Worm (Caenorhabditis elegans) whole organism, late embryonic: ENCODE results near the gene hpo-26.

Experiments
- C08G9.2 ChIP-seq: sonication (generic microtip); optimal IDR thresholded peaks from 2 replicates; lab custom pipeline; 2016; ENCODE audit warnings: mild to moderate bottlenecking, missing genetic modification characterization, moderate library complexity, missing compliant biosample characterization
- C38D4.7 ChIP-seq: fragments of 200-800 bp; sonication (Bioruptor generic); optimal IDR thresholded peaks from 2 replicates; lab custom pipeline; 2018; ENCODE audit warnings: mild to moderate bottlenecking, missing genetic modification characterization, moderate library complexity, missing compliant biosample characterization
- F13H6.1 ChIP-seq: sonication (generic microtip); optimal IDR thresholded peaks from 2 replicates; lab custom pipeline; 2016; ENCODE audit warnings: missing genetic modification characterization, missing compliant biosample characterization
- K02D7.2 ChIP-seq: sonication (generic microtip); optimal IDR thresholded peaks from 2 replicates; lab custom pipeline; 2017; ENCODE audit warnings: mild to moderate bottlenecking, missing genetic modification characterization, missing compliant biosample characterization
- K09A11.1 ChIP-seq: sonication (generic microtip); optimal IDR thresholded peaks from 2 replicates; lab custom pipeline; 2017; ENCODE audit warnings: antibody characterized with exemption, mild to moderate bottlenecking, missing genetic modification characterization, missing compliant biosample characterization; ENCODE audit not compliant: insufficient read depth
- T23F11.4 ChIP-seq: fragments of 200-800 bp; sonication (Bioruptor generic); optimal IDR thresholded peaks from 2 replicates; lab custom pipeline; 2018; ENCODE audit warnings: mild to moderate bottlenecking, missing genetic modification characterization, missing compliant biosample characterization
- Y22D7AL.16 ChIP-seq: sonication (generic microtip); optimal IDR thresholded peaks from 2 replicates; lab custom pipeline; 2016; ENCODE audit warnings: missing genetic modification characterization, missing compliant biosample characterization
- ahr-1 ChIP-seq: sonication (generic microtip); optimal IDR thresholded peaks from 2 replicates; lab custom pipeline; 2016; ENCODE audit warnings: missing genetic modification characterization, missing compliant biosample characterization
- ama-1 ChIP-seq: fragments of 150-350 bp; optimal IDR thresholded peaks from 2 replicates; lab custom pipeline; 2014
- ceh-18 ChIP-seq: sonication (generic microtip); optimal IDR thresholded peaks from 2 replicates; lab custom pipeline; 2016; ENCODE audit warnings: missing genetic modification characterization, missing compliant biosample characterization
- ceh-2 ChIP-seq: sonication (generic microtip); optimal IDR thresholded peaks from 2 replicates; lab custom pipeline; 2016; ENCODE audit warnings: missing genotype, missing genetic modification characterization, missing compliant biosample characterization
- ceh-22 ChIP-seq: sonication (generic microtip); optimal IDR thresholded peaks from 2 replicates; lab custom pipeline; 2017; ENCODE audit warnings: missing biosample characterization, missing genetic modification characterization
- ceh-24 ChIP-seq: sonication (generic microtip); optimal IDR thresholded peaks from 2 replicates; lab custom pipeline; 2016; ENCODE audit warnings: mild to moderate bottlenecking, missing genetic modification characterization, missing compliant biosample characterization
- ceh-31 ChIP-seq: sonication (generic microtip); optimal IDR thresholded peaks from 2 replicates; lab custom pipeline; 2016; ENCODE audit warnings: missing genetic modification characterization, missing compliant biosample characterization
- ceh-34 ChIP-seq: sonication (generic microtip); optimal IDR thresholded peaks from 2 replicates; lab custom pipeline; 2016; ENCODE audit warnings: mild to moderate bottlenecking, missing genetic modification characterization, missing compliant biosample characterization
- ceh-45 ChIP-seq: fragments of 200-800 bp; sonication (Bioruptor generic); IDR thresholded peaks from 2 replicates; pipeline ENCODE4 v1.3.6; 2022; ENCODE audit warnings: missing genetic modification reagents, missing genetic modification characterization, missing compliant biosample characterization
- ceh-48 ChIP-seq: sonication (generic microtip); optimal IDR thresholded peaks from 2 replicates; lab custom pipeline; 2016; ENCODE audit warnings: missing genetic modification characterization, inconsistent platforms, missing compliant biosample characterization
- ceh-9 ChIP-seq: sonication (generic microtip); optimal IDR thresholded peaks from 2 replicates; lab custom pipeline; 2016; ENCODE audit warnings: mild to moderate bottlenecking, missing genetic modification characterization, inconsistent platforms, missing compliant biosample characterization
- dve-1 ChIP-seq: sonication (generic microtip); optimal IDR thresholded peaks from 2 replicates; lab custom pipeline; 2017; ENCODE audit warnings: antibody characterized with exemption, mild to moderate bottlenecking, missing genetic modification characterization, missing compliant biosample characterization
- eyg-1 ChIP-seq: sonication (generic microtip); optimal IDR thresholded peaks from 2 replicates; lab custom pipeline; 2016; ENCODE audit warnings: missing genotype, missing genetic modification characterization, missing compliant biosample characterization
- fax-1 ChIP-seq: sonication (generic microtip); optimal IDR thresholded peaks from 2 replicates; lab custom pipeline; 2016; ENCODE audit warnings: missing genotype, missing genetic modification characterization, missing compliant biosample characterization
- fkh-10 ChIP-seq: fragments of 150-350 bp; optimal IDR thresholded peaks from 2 replicates; lab custom pipeline; 2014; ENCODE audit warnings: missing biosample characterization, missing genetic modification reagents, missing genetic modification characterization
- fkh-6 ChIP-seq: sonication (generic microtip); optimal IDR thresholded peaks from 2 replicates; lab custom pipeline; 2016; ENCODE audit warnings: missing genetic modification characterization, missing compliant biosample characterization
- hlh-13 ChIP-seq: fragments of 200-800 bp; sonication (Bioruptor generic); optimal IDR thresholded peaks from 2 replicates; lab custom pipeline; 2018; ENCODE audit warnings: mild to moderate bottlenecking, missing genetic modification characterization, missing compliant biosample characterization
- hlh-30 ChIP-seq: sonication (generic microtip); optimal IDR thresholded peaks from 2 replicates; lab custom pipeline; 2017; ENCODE audit warnings: antibody characterized with exemption, missing genetic modification characterization, missing compliant biosample characterization; ENCODE audit not compliant: insufficient read depth
- hlh-6 ChIP-seq: sonication (generic microtip); optimal IDR thresholded peaks from 2 replicates; lab custom pipeline; 2016; ENCODE audit warnings: missing genotype, missing genetic modification characterization, missing compliant biosample characterization
- hlh-8 ChIP-seq: sonication (generic microtip); optimal IDR thresholded peaks from 2 replicates; lab custom pipeline; 2016; ENCODE audit warnings: missing genotype, missing genetic modification characterization, missing compliant biosample characterization
- lim-6 ChIP-seq: sonication (generic microtip); optimal IDR thresholded peaks from 2 replicates; lab custom pipeline; 2016; ENCODE audit warnings: missing genetic modification characterization, missing compliant biosample characterization
- lin-11 ChIP-seq: fragments of 200-800 bp; sonication (Bioruptor generic); optimal IDR thresholded peaks from 2 replicates; lab custom pipeline; 2018; ENCODE audit warnings: mild to moderate bottlenecking, missing genetic modification characterization, missing compliant biosample characterization
- nfya-1 ChIP-seq: sonication (generic microtip); optimal IDR thresholded peaks from 2 replicates; lab custom pipeline; 2017; ENCODE audit warnings: missing genetic modification characterization, mild to moderate bottlenecking, missing compliant biosample characterization, antibody characterized with exemption, moderate library complexity
- odd-2 ChIP-seq: sonication (generic microtip); optimal IDR thresholded peaks from 2 replicates; lab custom pipeline; 2017; ENCODE audit warnings: antibody characterized with exemption, mild to moderate bottlenecking, missing genetic modification characterization, missing compliant biosample characterization
- pax-1 ChIP-seq: fragments of 150-350 bp; optimal IDR thresholded peaks from 2 replicates; lab custom pipeline; 2014; ENCODE audit warnings: missing biosample characterization, missing genetic modification characterization
- pqm-1 ChIP-seq: sonication (generic microtip); optimal IDR thresholded peaks from 2 replicates; lab custom pipeline; 2016; ENCODE audit warnings: missing genetic modification characterization, missing compliant biosample characterization
- pros-1 ChIP-seq: fragments of 150-350 bp; optimal IDR thresholded peaks from 2 replicates; lab custom pipeline; 2014; ENCODE audit warnings: missing biosample characterization, missing genetic modification reagents, missing genetic modification characterization
- ref-2 ChIP-seq: sonication (generic microtip); optimal IDR thresholded peaks from 2 replicates; lab custom pipeline; 2016; ENCODE audit warnings: missing genetic modification characterization, missing compliant biosample characterization
- sox-4 ChIP-seq: sonication (generic microtip); optimal IDR thresholded peaks from 2 replicates; lab custom pipeline; 2017; ENCODE audit warnings: mild to moderate bottlenecking, missing genetic modification characterization, inconsistent platforms, missing compliant biosample characterization
- syd-9 ChIP-seq: sonication (generic microtip); optimal IDR thresholded peaks from 2 replicates; lab custom pipeline; 2016; ENCODE audit warnings: mild to moderate bottlenecking, missing genetic modification characterization, moderate library complexity, missing compliant biosample characterization
- tbx-2 ChIP-seq: sonication (generic microtip); optimal IDR thresholded peaks from 2 replicates; lab custom pipeline; 2016; ENCODE audit warnings: missing genetic modification characterization, missing compliant biosample characterization
- tbx-7 ChIP-seq: sonication (generic microtip); optimal IDR thresholded peaks from 2 replicates; lab custom pipeline; 2016; ENCODE audit warnings: missing genotype, missing genetic modification characterization, missing compliant biosample characterization
- unc-3 ChIP-seq, 2 experiments: fragments of 200-800 bp in 1 of 2; sonication (Bioruptor generic) in 1 of 2; sonication (generic microtip) in 1 of 2; conservative IDR thresholded peaks in 1 of 2; optimal IDR thresholded peaks in 1 of 2; 2 replicates each; pipeline versions ENCODE4 v1.3.6 to Lab custom; 2016 to 2022; ENCODE audit warnings: missing compliant biosample characterization in 2 of 2, missing genetic modification characterization in 2 of 2, missing genetic modification reagents in 1 of 2
- unc-42 ChIP-seq: sonication (generic microtip); optimal IDR thresholded peaks from 2 replicates; lab custom pipeline; 2016; ENCODE audit warnings: missing genotype, missing genetic modification characterization, missing compliant biosample characterization
- unc-55 ChIP-seq: sonication (generic microtip); optimal IDR thresholded peaks from 2 replicates; lab custom pipeline; 2017; ENCODE audit warnings: missing biosample characterization, missing genetic modification reagents, missing genetic modification characterization
- unc-86 ChIP-seq: sonication (generic microtip); optimal IDR thresholded peaks from 2 replicates; lab custom pipeline; 2016; ENCODE audit warnings: missing genetic modification characterization, missing compliant biosample characterization
- zip-5 ChIP-seq: sonication (generic microtip); optimal IDR thresholded peaks from 2 replicates; lab custom pipeline; 2016; ENCODE audit warnings: missing genetic modification characterization, missing compliant biosample characterization
- ztf-16 ChIP-seq: sonication (generic microtip); optimal IDR thresholded peaks from 2 replicates; lab custom pipeline; 2017; ENCODE audit warnings: missing genetic modification characterization, missing compliant biosample characterization

Gene hpo-26

ce11 chrV:6544999-6545398 lies 12.1 kb upstream of the hpo-26 start:
- TF ChIP-seq eyg-1 (no peak), ref-2 (tag; lab: Kevin White, UChicago) (peak; percentile 61), ceh-48 (tag; lab: Kevin White, UChicago) (no peak), tbx-2 (tag; lab: Kevin White, UChicago) (peak; percentile 41), syd-9 (tag; lab: Kevin White, UChicago) (no peak)

- TF ChIP-seq unc-3 (GFP tag; conservative IDR thresholded peaks at IDR 0.05; lab: Robert Waterston, UW), result no peak
- TF ChIP-seq unc-3 (tag; optimal IDR thresholded peaks at IDR 0.05; lab: Kevin White, UChicago), result no peak
- no peak for TF ChIP-seq odd-2 (tag; lab: Kevin White, UChicago)
- no peak for TF ChIP-seq hlh-30 (tag; lab: Kevin White, UChicago)
- TF ChIP-seq C38D4.7 (GFP tag; lab: Kevin White, UChicago), result no peak
- TF ChIP-seq dve-1 (tag; lab: Kevin White, UChicago), result no peak
- TF ChIP-seq ama-1 (lab: Kevin White, UChicago), result no peak
- no peak for TF ChIP-seq unc-55 (GFP tag; lab: Kevin White, UChicago)
- peak; percentile 32 for TF ChIP-seq tbx-2 (tag; lab: Kevin White, UChicago)
- TF ChIP-seq lim-6 (tag; lab: Kevin White, UChicago), result no peak
- TF ChIP-seq K02D7.2 (tag; lab: Kevin White, UChicago), result no peak
- TF ChIP-seq pros-1, result peak; percentile 58
- no peak for TF ChIP-seq sox-4 (tag; lab: Kevin White, UChicago)
- no peak for TF ChIP-seq Y22D7AL.16
- no peak for TF ChIP-seq ceh-9 (tag; lab: Kevin White, UChicago)
- TF ChIP-seq fkh-6 (tag; lab: Kevin White, UChicago), result no peak
- no peak for TF ChIP-seq zip-5 (tag; lab: Kevin White, UChicago)
- no peak for TF ChIP-seq ceh-24 (tag; lab: Kevin White, UChicago)
- no peak for TF ChIP-seq fkh-10
- no peak for TF ChIP-seq pqm-1 (tag; lab: Kevin White, UChicago)
- no peak for TF ChIP-seq ceh-22 (tag; lab: Kevin White, UChicago)
- TF ChIP-seq ztf-16, result no peak
- TF ChIP-seq C08G9.2 (tag; lab: Kevin White, UChicago), result no peak
- TF ChIP-seq F13H6.1 (tag; lab: Kevin White, UChicago), result no peak
- no peak for TF ChIP-seq ahr-1 (tag; lab: Kevin White, UChicago)
- TF ChIP-seq ref-2 (tag; lab: Kevin White, UChicago), result peak; percentile 55
- TF ChIP-seq T23F11.4 (GFP tag; lab: Kevin White, UChicago), result peak; percentile 37
- no peak for TF ChIP-seq hlh-13 (GFP tag; lab: Kevin White, UChicago)
- TF ChIP-seq pax-1 (tag; lab: Kevin White, UChicago), result no peak
- no peak for TF ChIP-seq K09A11.1
- TF ChIP-seq hlh-6 (tag; lab: Kevin White, UChicago), result no peak
- no peak for TF ChIP-seq unc-86
- TF ChIP-seq lin-11 (tag; lab: Kevin White, UChicago), result no peak
- TF ChIP-seq hlh-8 (tag; lab: Kevin White, UChicago), result no peak
These were observed 9.0 kb upstream of the hpo-26 start for ce11 chrV:6541875-6542274.

- no peak for TF ChIP-seq ceh-34 (tag; lab: Kevin White, UChicago)
- TF ChIP-seq fax-1 (tag; lab: Kevin White, UChicago), result no peak
- TF ChIP-seq C08G9.2 (tag; lab: Kevin White, UChicago), result peak; percentile 30
- no peak for TF ChIP-seq ceh-2 (tag; lab: Kevin White, UChicago)
- TF ChIP-seq tbx-7, result no peak
- peak; percentile 13 for TF ChIP-seq nfya-1 (tag; lab: Kevin White, UChicago)
- peak; percentile 32 for TF ChIP-seq ceh-31 (tag; lab: Kevin White, UChicago)
- TF ChIP-seq syd-9 (tag; lab: Kevin White, UChicago), result no peak
- TF ChIP-seq unc-3 (GFP tag; conservative IDR thresholded peaks at IDR 0.05; lab: Robert Waterston, UW), result no peak
- no peak for TF ChIP-seq unc-3 (tag; optimal IDR thresholded peaks at IDR 0.05; lab: Kevin White, UChicago)
- TF ChIP-seq hlh-6 (tag; lab: Kevin White, UChicago), result peak; percentile 3
- 0 out of 2 replicates have a peak, but pooled peaks have one; percentile 29 for TF ChIP-seq ceh-45
- TF ChIP-seq unc-42 (tag; lab: Kevin White, UChicago), result peak; percentile 32
- peak; percentile 45 for TF ChIP-seq ceh-18 (tag; lab: Kevin White, UChicago)
- no peak for TF ChIP-seq odd-2 (tag; lab: Kevin White, UChicago)
- TF ChIP-seq, all 69 proteins: peak for 7
These were observed 5.5 kb upstream of the hpo-26 start for ce11 chrV:6538323-6538722.
